Fruit fly (Drosophila melanogaster) whole organism, embryonic: ENCODE measurements around the gene PAPLA1.

Source experiments
- Asciz ChIP-seq: fragments of 200-800 bp; sonication (Bioruptor generic); optimal IDR thresholded peaks from 2 replicates; lab custom pipeline; 2017; ENCODE audit warnings: missing biosample characterization, mild to moderate bottlenecking, missing genetic modification characterization, missing genetic modification reagents
- CG10147 ChIP-seq: fragments of 200-800 bp; sonication (Bioruptor generic); optimal IDR thresholded peaks from 2 replicates; lab custom pipeline; 2019; ENCODE audit warnings: missing biosample characterization, mild to moderate bottlenecking, missing genetic modification characterization, moderate library complexity
- CG10431 ChIP-seq: fragments of 200-800 bp; sonication (Bioruptor generic); optimal IDR thresholded peaks from 3 replicates; lab custom pipeline; 2018; ENCODE audit warnings: missing biosample characterization, mild to moderate bottlenecking, missing genetic modification characterization
- CG11695 ChIP-seq: fragments of 200-800 bp; sonication (Bioruptor generic); IDR thresholded peaks from 3 replicates; pipeline ENCODE4 v1.3.6; 2022; ENCODE audit warnings: missing biosample characterization, missing genetic modification characterization
- CG1233 ChIP-seq: fragments of 200-800 bp; sonication (Bioruptor generic); optimal IDR thresholded peaks from 4 replicates; lab custom pipeline; 2018; ENCODE audit warnings: missing biosample characterization, mild to moderate bottlenecking, missing genetic modification characterization
- CG12391 ChIP-seq: fragments of 200-800 bp; sonication (Bioruptor generic); optimal IDR thresholded peaks from 3 replicates; lab custom pipeline; 2018; ENCODE audit warnings: missing biosample characterization, mild to moderate bottlenecking, missing genetic modification characterization, moderate library complexity
- CG14441 ChIP-seq: fragments of 200-800 bp; sonication (Bioruptor generic); IDR thresholded peaks from 2 replicates; pipeline ENCODE4 v1.3.6; 2022; ENCODE audit warnings: missing biosample characterization, missing genetic modification characterization
- CG17361 ChIP-seq: fragments of 200-800 bp; sonication (Bioruptor generic); IDR thresholded peaks from 3 replicates; pipeline ENCODE4 v1.3.6; 2022; ENCODE audit warnings: missing biosample characterization, missing genetic modification characterization
- CG17612 ChIP-seq: fragments of 200-800 bp; sonication (Bioruptor generic); IDR thresholded peaks from 2 replicates; pipeline ENCODE4 v1.3.6; 2022; ENCODE audit warnings: missing biosample characterization, missing genetic modification characterization
- CG17912 ChIP-seq: fragments of 200-800 bp; sonication (Bioruptor generic); optimal IDR thresholded peaks from 2 replicates; lab custom pipeline; 2018; ENCODE audit warnings: missing biosample characterization, mild to moderate bottlenecking, missing genetic modification characterization
- CG30403 ChIP-seq: fragments of 200-800 bp; sonication (Bioruptor generic); optimal IDR thresholded peaks from 3 replicates; lab custom pipeline; 2016; ENCODE audit warnings: missing biosample characterization, missing genetic modification characterization
- CG7839 ChIP-seq: fragments of 200-800 bp; sonication (Bioruptor generic); optimal IDR thresholded peaks from 3 replicates; lab custom pipeline; 2018; ENCODE audit warnings: missing biosample characterization, mild to moderate bottlenecking, missing genetic modification characterization, moderate library complexity
- CG8281 ChIP-seq: fragments of 200-800 bp; sonication (Bioruptor generic); optimal IDR thresholded peaks from 2 replicates; lab custom pipeline; 2018; ENCODE audit warnings: missing biosample characterization, mild to moderate bottlenecking, missing genetic modification characterization, moderate library complexity
- CG8944 ChIP-seq: fragments of 200-800 bp; sonication (Bioruptor generic); optimal IDR thresholded peaks from 3 replicates; lab custom pipeline; 2016; ENCODE audit warnings: missing biosample characterization, missing genetic modification characterization
- CG9727 ChIP-seq: fragments of 200-800 bp; sonication (Bioruptor generic); optimal IDR thresholded peaks from 3 replicates; lab custom pipeline; 2017; ENCODE audit warnings: missing biosample characterization, mild to moderate bottlenecking, missing genetic modification characterization
- D19A ChIP-seq: fragments of 200-800 bp; optimal IDR thresholded peaks from 3 replicates; lab custom pipeline; 2019; ENCODE audit warnings: missing biosample characterization, mild to moderate bottlenecking, missing genetic modification characterization, moderate library complexity
- Doc2 ChIP-seq: fragments of 200-800 bp; sonication (Bioruptor generic); IDR thresholded peaks from 2 replicates; pipeline ENCODE4 v1.3.6; 2022; ENCODE audit warnings: missing biosample characterization, missing genetic modification characterization
- Fer2 ChIP-seq: fragments of 200-800 bp; sonication (Bioruptor generic); optimal IDR thresholded peaks from 2 replicates; lab custom pipeline; 2018; ENCODE audit warnings: missing biosample characterization, mild to moderate bottlenecking, missing genetic modification characterization, moderate library complexity
- HLH4C ChIP-seq: fragments of 200-800 bp; sonication (Bioruptor generic); IDR thresholded peaks from 3 replicates; pipeline ENCODE4 v1.3.6; 2022; ENCODE audit warnings: missing biosample characterization, missing genetic modification characterization; ENCODE audit not compliant: partially characterized antibody
- Hr78 ChIP-seq, 2 experiments: fragments of 200-800 bp in 1 of 2; fragments of >200 bp in 1 of 2; sonication (Bioruptor generic) in 1 of 2; optimal IDR thresholded peaks; 2 replicates each; lab custom pipeline; 2017 to 2019; ENCODE audit warnings: missing biosample characterization in 2 of 2, missing genetic modification characterization in 2 of 2, mild to moderate bottlenecking in 1 of 2, moderate library complexity in 1 of 2
- MBD-R2 ChIP-seq: fragments of 200-800 bp; sonication (Bioruptor generic); IDR thresholded peaks from 2 replicates; pipeline ENCODE4 v1.3.6; 2022; ENCODE audit warnings: missing biosample characterization, missing genetic modification characterization
- MTF-1 ChIP-seq: fragments of 200-800 bp; sonication (Bioruptor generic); optimal IDR thresholded peaks from 2 replicates; lab custom pipeline; 2018; ENCODE audit warnings: missing biosample characterization, mild to moderate bottlenecking, missing genetic modification characterization, borderline replicate concordance
- Med ChIP-seq: fragments of 200-800 bp; sonication (Bioruptor generic); peaks from one replicate; lab custom pipeline; 2016; ENCODE audit warnings: missing biosample characterization, missing genetic modification characterization, mild to moderate bottlenecking, inconsistent platforms, moderate library complexity
- NC2β ChIP-seq: fragments of 200-800 bp; sonication (Bioruptor generic); optimal IDR thresholded peaks from 2 replicates; lab custom pipeline; 2016; ENCODE audit warnings: missing biosample characterization, missing genetic modification characterization
- NfI ChIP-seq: fragments of 200-800 bp; sonication (Bioruptor generic); optimal IDR thresholded peaks from 3 replicates; lab custom pipeline; 2018; ENCODE audit warnings: missing biosample characterization, mild to moderate bottlenecking, missing genetic modification characterization, moderate library complexity
- Optix ChIP-seq: fragments of 200-800 bp; sonication (Bioruptor generic); IDR thresholded peaks from 3 replicates; pipeline ENCODE4 v1.3.6; 2022; ENCODE audit warnings: missing biosample characterization, missing genetic modification characterization
- Rfx ChIP-seq: fragments of 200-800 bp; sonication (Bioruptor generic); IDR thresholded peaks from 2 replicates; pipeline ENCODE4 v1.3.6; 2022; ENCODE audit warnings: missing biosample characterization, missing genetic modification characterization
- Tbp ChIP-seq: fragments of >200 bp; optimal IDR thresholded peaks from 2 replicates; lab custom pipeline; 2018; ENCODE audit warnings: missing biosample characterization, missing genetic modification characterization
- Xbp1 ChIP-seq: fragments of 200-800 bp; sonication (Bioruptor generic); optimal IDR thresholded peaks from 3 replicates; lab custom pipeline; 2016; ENCODE audit warnings: missing biosample characterization, mild to moderate bottlenecking, missing genetic modification characterization
- cas ChIP-seq: fragments of 200-800 bp; sonication (Bioruptor generic); IDR thresholded peaks from 2 replicates; pipeline ENCODE4 v1.3.6; 2022; ENCODE audit warnings: missing biosample characterization, missing genetic modification characterization
- chinmo ChIP-seq: fragments of 200-800 bp; sonication (Bioruptor generic); IDR thresholded peaks from 4 replicates; pipeline ENCODE4 v1.3.6; 2022; ENCODE audit warnings: missing biosample characterization, missing genetic modification characterization; ENCODE audit not compliant: partially characterized antibody
- ci ChIP-seq: fragments of 200-800 bp; sonication (Bioruptor generic); IDR thresholded peaks from 3 replicates; pipeline ENCODE4 v1.3.6; 2022; ENCODE audit warnings: missing biosample characterization, missing genetic modification characterization
- crol ChIP-seq: fragments of 200-800 bp; sonication (Bioruptor generic); IDR thresholded peaks from 2 replicates; pipeline ENCODE4 v1.3.6; 2022; ENCODE audit warnings: missing biosample characterization, missing genetic modification characterization
- dimm ChIP-seq: fragments of 200-800 bp; sonication (Bioruptor generic); IDR thresholded peaks from 2 replicates; pipeline ENCODE4 v1.3.6; 2022; ENCODE audit warnings: missing biosample characterization, missing genetic modification characterization
- ems ChIP-seq: fragments of 200-800 bp; sonication (Bioruptor generic); optimal IDR thresholded peaks from 3 replicates; lab custom pipeline; 2016; ENCODE audit warnings: missing biosample characterization, missing genetic modification characterization
- esg ChIP-seq: fragments of 200-800 bp; sonication (Bioruptor generic); conservative IDR thresholded peaks from 2 replicates; pipeline ENCODE4 v1.3.6; 2022; ENCODE audit warnings: missing biosample characterization, missing genetic modification characterization
- fu2 ChIP-seq: fragments of 200-800 bp; sonication (Bioruptor generic); optimal IDR thresholded peaks from 2 replicates; lab custom pipeline; 2016; ENCODE audit warnings: missing biosample characterization, missing genetic modification characterization
- hb ChIP-seq: fragments of 200-800 bp; sonication (Bioruptor generic); IDR thresholded peaks from 3 replicates; pipeline ENCODE4 v1.3.6; 2022; ENCODE audit warnings: missing biosample characterization, missing genetic modification characterization; ENCODE audit not compliant: partially characterized antibody
- hth ChIP-seq: fragments of >200 bp; optimal IDR thresholded peaks from 2 replicates; lab custom pipeline; 2017; ENCODE audit warnings: inconsistent platforms
- ind ChIP-seq: fragments of 200-800 bp; sonication (Bioruptor generic); optimal IDR thresholded peaks from 3 replicates; lab custom pipeline; 2016; ENCODE audit warnings: missing biosample characterization, missing genetic modification characterization
- klu ChIP-seq: fragments of 200-800 bp; sonication (Bioruptor generic); IDR thresholded peaks from 2 replicates; pipeline ENCODE4 v1.3.6; 2022; ENCODE audit warnings: missing biosample characterization, missing genetic modification characterization
- lbe ChIP-seq: fragments of 200-800 bp; sonication (Bioruptor generic); optimal IDR thresholded peaks from 2 replicates; lab custom pipeline; 2016; ENCODE audit warnings: missing biosample characterization, mild to moderate bottlenecking, missing genetic modification characterization
- nerfin-2 ChIP-seq: fragments of 200-800 bp; sonication (Bioruptor generic); IDR thresholded peaks from 2 replicates; pipeline ENCODE4 v1.3.6; 2022; ENCODE audit warnings: missing biosample characterization, missing genetic modification characterization; ENCODE audit not compliant: partially characterized antibody
- run ChIP-seq: fragments of 200-800 bp; sonication (Bioruptor generic); optimal IDR thresholded peaks from 3 replicates; lab custom pipeline; 2018; ENCODE audit warnings: missing biosample characterization, mild to moderate bottlenecking, missing genetic modification characterization
- sisA ChIP-seq: fragments of 200-800 bp; sonication (Bioruptor generic); IDR thresholded peaks from 2 replicates; pipeline ENCODE4 v1.3.6; 2022; ENCODE audit warnings: missing biosample characterization, missing genetic modification characterization
- slp2 ChIP-seq: fragments of 200-800 bp; sonication (Bioruptor generic); optimal IDR thresholded peaks from 2 replicates; lab custom pipeline; 2016; ENCODE audit warnings: missing biosample characterization, missing genetic modification characterization
- sna ChIP-seq: fragments of 200-800 bp; sonication (Bioruptor generic); IDR thresholded peaks from 2 replicates; pipeline ENCODE4 v1.3.6; 2022; ENCODE audit warnings: missing biosample characterization, missing genetic modification characterization; ENCODE audit not compliant: partially characterized antibody
- so ChIP-seq: fragments of 200-800 bp; sonication (Bioruptor generic); IDR thresholded peaks from 3 replicates; pipeline ENCODE4 v1.3.6; 2022; ENCODE audit warnings: missing biosample characterization, missing genetic modification characterization
- tgo ChIP-seq: fragments of 200-800 bp; sonication (Bioruptor generic); IDR thresholded peaks from 3 replicates; pipeline ENCODE4 v1.3.6; 2022; ENCODE audit warnings: missing biosample characterization, missing genetic modification characterization
- toy ChIP-seq: fragments of 200-800 bp; sonication (Bioruptor generic); IDR thresholded peaks from 2 replicates; pipeline ENCODE4 v1.3.6; 2022; ENCODE audit warnings: missing biosample characterization, missing genetic modification characterization
- vnd ChIP-seq: fragments of 200-800 bp; sonication (Bioruptor generic); IDR thresholded peaks from 3 replicates; pipeline ENCODE4 v1.3.6; 2022; ENCODE audit warnings: missing biosample characterization, missing genetic modification characterization; ENCODE audit not compliant: partially characterized antibody

Gene PAPLA1

DNA sequence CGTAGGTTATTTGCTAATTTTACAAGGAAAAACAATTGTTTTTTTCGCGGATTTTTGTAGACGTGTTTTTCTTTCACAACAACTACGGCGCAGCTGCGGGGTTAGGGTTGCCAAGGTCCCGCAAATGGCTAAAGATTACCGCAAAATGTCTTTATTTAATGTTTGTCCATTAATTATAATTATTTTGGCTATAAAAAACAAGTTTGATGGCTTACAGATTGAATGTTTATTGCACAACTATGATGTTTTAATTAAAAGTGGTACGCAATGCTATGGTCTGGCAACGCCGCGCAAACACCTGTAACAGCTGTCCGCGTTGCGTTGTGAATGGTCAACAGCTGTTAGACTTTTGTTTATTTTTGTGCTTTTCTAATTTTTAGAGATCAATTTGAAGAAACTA, 2.8 kb downstream of the PAPLA1 start (continued):
- TF ChIP-seq Optix (GFP tag; lab: Robert Waterston, UW) (peak; percentile 48; the same call in 1 of the 3 replicates), NfI (peak; percentile 73), tgo (GFP tag; lab: Robert Waterston, UW) (peak; percentile 18; the same call in 1 of the 3 replicates), CG9727 (GFP tag; lab: Kevin White, UChicago) (peak; percentile 70), CG14441 (GFP tag; lab: Robert Waterston, UW) (peak; percentile 75), CG12391 (tag; lab: Kevin White, UChicago) (peak; percentile 75), sisA (GFP tag; lab: Robert Waterston, UW) (peak; percentile 65), Rfx (peak; percentile 79), fu2 (GFP tag; lab: Kevin White, UChicago) (peak; percentile 56), ind (GFP tag; lab: Kevin White, UChicago) (peak; percentile 79), CG30403 (GFP tag; lab: Kevin White, UChicago) (peak; percentile 78), sna (peak; percentile 59; the same call in 1 of the 2 replicates), nerfin-2 (no peak), dimm (no peak), CG8281 (tag; lab: Kevin White, UChicago) (no peak), crol (GFP tag; lab: Robert Waterston, UW) (no peak), Doc2 (no peak), CG11695 (GFP tag; lab: Robert Waterston, UW) (peak; percentile 71; the same call in 2 of the 3 replicates), NC2β (GFP tag; lab: Kevin White, UChicago) (peak; percentile 43), CG8944 (GFP tag; lab: Kevin White, UChicago) (peak; percentile 66), Xbp1 (peak; percentile 79), Hr78 (GFP tag; optimal IDR thresholded peaks at IDR 0.05; lab: Kevin White, UChicago) (no peak), cas (peak; percentile 66; the same call in 1 of the 2 replicates), MBD-R2 (GFP tag; lab: Robert Waterston, UW) (peak; percentile 90), toy (GFP tag; lab: Robert Waterston, UW) (no peak), slp2 (GFP tag; lab: Kevin White, UChicago) (peak; percentile 36), so (0 out of 3 replicates have a peak, but pooled peaks have one; percentile 56), ci (GFP tag; lab: Robert Waterston, UW) (peak; percentile 80; the same call in 2 of the 3 replicates), ems (GFP tag; lab: Kevin White, UChicago) (peak; percentile 78), CG10431 (GFP tag; lab: Kevin White, UChicago) (no peak), Fer2 (peak; percentile 53), CG17612 (GFP tag; lab: Robert Waterston, UW) (no peak), CG17912 (GFP tag; lab: Kevin White, UChicago) (no peak), klu (GFP tag; lab: Robert Waterston, UW) (no peak), lbe (peak; percentile 60), hb (no peak), esg (GFP tag; lab: Robert Waterston, UW) (peak; percentile 72), CG17361 (GFP tag; lab: Robert Waterston, UW) (peak; percentile 70), CG1233 (peak; percentile 53), run (tag; lab: Kevin White, UChicago) (peak; percentile 39), Asciz (GFP tag; lab: Kevin White, UChicago) (peak; percentile 40), hth (no peak), CG10147 (GFP tag; lab: Kevin White, UChicago) (peak; percentile 78), Med (GFP tag; lab: Kevin White, UChicago) (peak; percentile 98), MTF-1 (GFP tag; lab: Kevin White, UChicago) (peak; percentile 47), Tbp (GFP tag; lab: Kevin White, UChicago) (no peak), HLH4C (GFP tag; lab: Robert Waterston, UW) (peak; percentile 27; the same call in 1 of the 3 replicates), D19A (peak; percentile 29), CG7839 (tag; lab: Kevin White, UChicago) (peak; percentile 76), vnd (GFP tag; lab: Robert Waterston, UW) (no peak), chinmo (no peak)
